Worm (Caenorhabditis elegans) whole organism, L4 larva: ENCODE measurements around the gene D1005.10.

Experiments
- F44E2.7 ChIP-seq: fragments of 200-800 bp; sonication (Bioruptor generic); IDR thresholded peaks from 2 replicates; pipeline ENCODE4 v2.1.2; 2022; ENCODE audit warnings: missing genetic modification characterization, missing compliant biosample characterization
- F49E8.2 ChIP-seq: sonication (generic microtip); optimal IDR thresholded peaks from 2 replicates; lab custom pipeline; 2016; ENCODE audit warnings: missing compliant biosample characterization, mild to moderate bottlenecking, missing genetic modification characterization, borderline replicate concordance
- R02D3.7 ChIP-seq: fragments of 150-350 bp; sonication (generic microtip); optimal IDR thresholded peaks from 3 replicates; lab custom pipeline; 2014; ENCODE audit warnings: missing biosample characterization, missing genetic modification characterization
- T20F7.1 ChIP-seq: fragments of 200-800 bp; sonication (Bioruptor generic); optimal IDR thresholded peaks from 2 replicates; lab custom pipeline; 2018; ENCODE audit warnings: mild to moderate bottlenecking, missing genetic modification characterization, missing compliant biosample characterization
- Y105C5A.15 ChIP-seq: fragments of 200-800 bp; sonication (Bioruptor generic); IDR thresholded peaks from 2 replicates; pipeline ENCODE4 v1.3.6; 2022; ENCODE audit warnings: missing genetic modification characterization, missing compliant biosample characterization
- Y5F2A.4 ChIP-seq: fragments of 200-800 bp; sonication (Bioruptor generic); optimal IDR thresholded peaks from 2 replicates; lab custom pipeline; 2018; ENCODE audit warnings: mild to moderate bottlenecking, missing genetic modification characterization, missing compliant biosample characterization
- ZK546.5 ChIP-seq, 2 experiments: sonication (generic microtip); optimal IDR thresholded peaks; 2 replicates each; lab custom pipeline; 2017; ENCODE audit warnings: missing biosample characterization in 2 of 2, missing genetic modification characterization in 2 of 2
- ceh-82 ChIP-seq: sonication (generic microtip); optimal IDR thresholded peaks from 2 replicates; lab custom pipeline; 2017; ENCODE audit warnings: missing biosample characterization, missing genetic modification characterization
- ces-1 ChIP-seq: fragments of 150-350 bp; sonication (generic microtip); optimal IDR thresholded peaks from 4 replicates; lab custom pipeline; 2014; ENCODE audit warnings: missing biosample characterization, missing genetic modification reagents, missing genetic modification characterization
- daf-16 ChIP-seq, 3 experiments: sonication (generic microtip); optimal IDR thresholded peaks; 2 replicates each; lab custom pipeline; 2016 to 2017; ENCODE audit warnings: missing genetic modification characterization in 3 of 3, missing genetic modification reagents in 3 of 3, mild to moderate bottlenecking in 2 of 3, missing compliant biosample characterization in 2 of 3, missing biosample characterization in 1 of 3, moderate library complexity in 1 of 3
- daf-8 ChIP-seq: fragments of 200-800 bp; sonication (Bioruptor generic); IDR thresholded peaks from 2 replicates; pipeline ENCODE4 v1.3.6; 2022; ENCODE audit warnings: missing genetic modification characterization, missing compliant biosample characterization
- dmd-6 ChIP-seq: fragments of 200-800 bp; sonication (Bioruptor generic); IDR thresholded peaks from 2 replicates; pipeline ENCODE4 v1.3.6; 2022; ENCODE audit warnings: missing genetic modification reagents, missing genetic modification characterization, missing compliant biosample characterization
- dmd-8 ChIP-seq: fragments of 200-800 bp; sonication (Bioruptor generic); IDR thresholded peaks from 2 replicates; pipeline ENCODE4 v1.3.6; 2022; ENCODE audit warnings: missing genetic modification characterization, missing compliant biosample characterization
- dpl-1 ChIP-seq: fragments of 150-350 bp; optimal IDR thresholded peaks from 2 replicates; lab custom pipeline; 2014; ENCODE audit warnings: missing biosample characterization, missing genetic modification reagents, missing genetic modification characterization
- egl-27 ChIP-seq: sonication (generic microtip); optimal IDR thresholded peaks from 3 replicates; lab custom pipeline; 2017; ENCODE audit warnings: missing biosample characterization, missing genetic modification reagents, missing genetic modification characterization
- egl-43 ChIP-seq: fragments of 200-800 bp; sonication (Bioruptor generic); IDR thresholded peaks from 2 replicates; pipeline ENCODE4 v1.3.6; 2022; ENCODE audit warnings: missing genetic modification reagents, missing genetic modification characterization, missing compliant biosample characterization
- gei-8 ChIP-seq: fragments of 200-800 bp; sonication (Bioruptor generic); optimal IDR thresholded peaks from 2 replicates; lab custom pipeline; 2018; ENCODE audit warnings: mild to moderate bottlenecking, missing genetic modification characterization, missing compliant biosample characterization
- hif-1 ChIP-seq, 2 experiments: sonication (generic microtip); optimal IDR thresholded peaks; 2 replicates each; lab custom pipeline; 2016 to 2017; ENCODE audit warnings: missing compliant biosample characterization in 2 of 2, missing genetic modification characterization in 2 of 2, missing genetic modification reagents in 2 of 2, missing genotype in 2 of 2, mild to moderate bottlenecking in 1 of 2
- hlh-11 ChIP-seq: fragments of 200-800 bp; sonication (Bioruptor generic); optimal IDR thresholded peaks from 2 replicates; lab custom pipeline; 2018; ENCODE audit warnings: mild to moderate bottlenecking, missing genetic modification characterization, missing compliant biosample characterization
- jun-1 ChIP-seq: fragments of 150-350 bp; optimal IDR thresholded peaks from 2 replicates; lab custom pipeline; 2014; ENCODE audit warnings: missing biosample characterization, missing genetic modification reagents, missing genetic modification characterization
- lim-7 ChIP-seq: fragments of 200-800 bp; sonication (Bioruptor generic); IDR thresholded peaks from 2 replicates; pipeline ENCODE4 v1.3.6; 2022; ENCODE audit warnings: missing genetic modification characterization, missing compliant biosample characterization
- lin-13 ChIP-seq: fragments of 150-350 bp; optimal IDR thresholded peaks from 2 replicates; lab custom pipeline; 2014; ENCODE audit warnings: missing biosample characterization, missing genetic modification reagents, missing genetic modification characterization
- lin-38 ChIP-seq: fragments of 200-800 bp; sonication (Bioruptor generic); IDR thresholded peaks from 2 replicates; pipeline ENCODE4 v1.3.6; 2022; ENCODE audit warnings: missing genetic modification reagents, missing genetic modification characterization, missing compliant biosample characterization
- lin-39 ChIP-seq: fragments of 150-350 bp; optimal IDR thresholded peaks from 2 replicates; lab custom pipeline; 2014; ENCODE audit warnings: missing biosample characterization, missing genetic modification reagents, missing genetic modification characterization
- mdl-1 ChIP-seq, 2 experiments: fragments of 150-350 bp in 1 of 2; sonication (generic microtip) in 1 of 2; optimal IDR thresholded peaks; 2 replicates each; lab custom pipeline; 2014 to 2017; ENCODE audit warnings: missing biosample characterization in 2 of 2, missing genetic modification characterization in 2 of 2
- nhr-10 ChIP-seq: fragments of 150-350 bp; optimal IDR thresholded peaks from 2 replicates; lab custom pipeline; 2014; ENCODE audit warnings: missing biosample characterization, missing genetic modification characterization
- nhr-102 ChIP-seq: sonication (generic microtip); optimal IDR thresholded peaks from 2 replicates; lab custom pipeline; 2016; ENCODE audit warnings: mild to moderate bottlenecking, missing genetic modification characterization, moderate library complexity, missing compliant biosample characterization
- nhr-28 ChIP-seq: fragments of 150-350 bp; optimal IDR thresholded peaks from 2 replicates; lab custom pipeline; 2014; ENCODE audit warnings: missing biosample characterization, missing genetic modification characterization
- nhr-6 ChIP-seq: fragments of 150-350 bp; optimal IDR thresholded peaks from 2 replicates; lab custom pipeline; 2014; ENCODE audit warnings: missing biosample characterization, missing genetic modification characterization
- nhr-76 ChIP-seq: fragments of 150-350 bp; optimal IDR thresholded peaks from 2 replicates; lab custom pipeline; 2014; ENCODE audit warnings: missing biosample characterization, missing genetic modification characterization
- pha-4 ChIP-seq, 2 experiments: fragments of 150-350 bp in 1 of 2; fragments of 200-800 bp in 1 of 2; sonication (Bioruptor generic) in 1 of 2; IDR thresholded peaks in 1 of 2; optimal IDR thresholded peaks in 1 of 2; 2 replicates each; pipeline versions ENCODE4 v1.3.6 to Lab custom; 2014 to 2022; ENCODE audit warnings: missing genetic modification characterization in 2 of 2, missing genetic modification reagents in 2 of 2, missing biosample characterization in 1 of 2, missing compliant biosample characterization in 1 of 2
- pqm-1 ChIP-seq: sonication (generic microtip); optimal IDR thresholded peaks from 2 replicates; lab custom pipeline; 2017; ENCODE audit warnings: missing biosample characterization, missing genetic modification characterization
- sdz-12 ChIP-seq: fragments of 200-800 bp; sonication (Bioruptor generic); optimal IDR thresholded peaks from 2 replicates; lab custom pipeline; 2018; ENCODE audit warnings: mild to moderate bottlenecking, missing genetic modification characterization, missing compliant biosample characterization
- set-16 ChIP-seq: fragments of 200-800 bp; sonication (Bioruptor generic); IDR thresholded peaks from 2 replicates; pipeline ENCODE4 v1.3.6; 2022; ENCODE audit warnings: missing genetic modification reagents, missing genetic modification characterization, missing compliant biosample characterization
- snpc-1.2 ChIP-seq: fragments of 200-800 bp; sonication (Bioruptor generic); IDR thresholded peaks from 2 replicates; pipeline ENCODE4 v1.3.6; 2022; ENCODE audit warnings: missing genetic modification reagents, missing genetic modification characterization, missing compliant biosample characterization
- spr-1 ChIP-seq: sonication (generic microtip); optimal IDR thresholded peaks from 2 replicates; lab custom pipeline; 2016; ENCODE audit warnings: mild to moderate bottlenecking, missing genetic modification characterization, missing compliant biosample characterization
- spr-3 ChIP-seq: fragments of 200-800 bp; sonication (Bioruptor generic); optimal IDR thresholded peaks from 2 replicates; lab custom pipeline; 2018; ENCODE audit warnings: mild to moderate bottlenecking, missing genetic modification characterization, missing compliant biosample characterization
- unc-130 ChIP-seq: sonication (generic microtip); optimal IDR thresholded peaks from 2 replicates; lab custom pipeline; 2016; ENCODE audit warnings: missing genetic modification reagents, missing genetic modification characterization, missing compliant biosample characterization
- unc-62 ChIP-seq, 3 experiments: fragments of 150-350 bp in 1 of 3; sonication (generic microtip); optimal IDR thresholded peaks in 2 of 3; peaks in 1 of 3; 1 replicate in 1 of 3; 2 replicates in 2 of 3; lab custom pipeline; 2014 to 2017; ENCODE audit warnings: missing biosample characterization in 3 of 3, missing genetic modification characterization in 3 of 3, missing genetic modification reagents in 3 of 3, missing genotype in 1 of 3
- vab-7 ChIP-seq: fragments of 200-800 bp; sonication (Bioruptor generic); IDR thresholded peaks from 2 replicates; pipeline ENCODE4 v1.3.6; 2022; ENCODE audit warnings: missing genetic modification reagents, missing genetic modification characterization, missing compliant biosample characterization
- ztf-7 ChIP-seq: fragments of 150-350 bp; optimal IDR thresholded peaks from 2 replicates; lab custom pipeline; 2014; ENCODE audit warnings: missing biosample characterization, missing genetic modification characterization

The D1005.10 gene

ce11 chrX:1502914-1503313 lies 16.9 kb upstream of the D1005.10 start:
- TF ChIP-seq set-16 (GFP tag; lab: Robert Waterston, UW) (peak; percentile 61), vab-7 (GFP tag; lab: Robert Waterston, UW) (no peak), egl-43 (GFP tag; lab: Robert Waterston, UW) (0 out of 2 replicates have a peak, but pooled peaks have one; percentile 50)

DNA sequence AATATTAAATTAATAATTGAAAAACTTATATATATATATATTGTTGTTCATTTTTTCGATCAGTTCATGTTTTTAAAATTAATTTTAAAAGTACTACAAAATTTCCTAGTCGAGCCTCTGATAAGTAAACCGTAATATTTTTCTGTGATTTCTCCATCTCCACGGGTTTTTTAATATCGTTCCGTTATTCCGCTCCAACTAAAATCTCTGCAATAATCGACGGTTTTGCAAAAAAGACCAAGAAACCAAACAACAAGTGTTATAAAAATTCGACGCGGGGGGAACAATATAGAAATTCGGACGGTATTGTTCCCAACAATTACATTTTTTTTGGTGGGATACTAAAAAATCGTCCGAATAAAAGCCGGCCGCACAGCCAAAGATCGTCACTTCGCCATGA lies 16.5 kb upstream of the D1005.10 start, which contains the start of gene F09E10.1:
Gene F09E10.1 (plus strand): TSS at position 301 of the 400 bp plus-strand sequence.
- TF ChIP-seq jun-1 (tag; lab: Kevin White, UChicago) (no peak), daf-16 (GFP tag; optimal IDR thresholded peaks at IDR 0.05; lab: Kevin White, UChicago) (no peak), daf-16 (tag; optimal IDR thresholded peaks at IDR 0.05; lab: Kevin White, UChicago) (no peak), unc-62 (GFP tag; optimal IDR thresholded peaks at IDR 0.05 in 1 of 2; lab: Kevin White, UChicago) (peak in 1 of 2 experiments; percentile 48), unc-62 (tag; optimal IDR thresholded peaks at IDR 0.05; lab: Kevin White, UChicago) (no peak)

DNA sequence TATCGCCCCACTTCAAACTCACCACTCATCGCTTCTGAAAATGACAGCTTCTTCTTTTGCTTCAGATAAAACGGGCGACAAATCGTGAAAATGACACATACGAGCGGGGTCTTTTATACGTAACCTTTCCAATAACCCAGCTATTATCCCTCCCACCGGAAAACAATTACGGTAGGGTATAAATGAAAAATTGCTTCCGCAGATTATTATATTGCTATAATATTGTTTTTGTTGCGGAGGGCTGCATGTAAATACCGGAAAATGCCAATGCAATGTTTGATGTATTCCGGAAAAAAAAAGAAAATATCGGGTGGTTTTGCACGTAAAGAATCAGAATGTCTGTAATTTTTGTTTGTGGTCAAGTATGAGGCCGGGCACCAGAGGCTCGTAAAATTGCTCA lies 15.8 kb upstream of the D1005.10 start, which contains the start of gene F09E10.7:
Gene F09E10.7 (minus strand): TSS at position 101 of the 400 bp plus-strand sequence.
- TF ChIP-seq snpc-1.2 (GFP tag; lab: Robert Waterston, UW) (no peak), F49E8.2 (tag; lab: Kevin White, UChicago) (no peak), sdz-12 (GFP tag; lab: Kevin White, UChicago) (no peak), ztf-7 (no peak), lin-13 (no peak), Y105C5A.15 (GFP tag; lab: Robert Waterston, UW) (no peak), nhr-76 (tag; lab: Kevin White, UChicago) (no peak), pha-4 (GFP tag; IDR thresholded peaks at IDR 0.05; lab: Robert Waterston, UW) (no peak), pha-4 (tag; optimal IDR thresholded peaks at IDR 0.05; lab: Kevin White, UChicago) (no peak), nhr-102 (tag; lab: Kevin White, UChicago) (no peak), nhr-28 (no peak), hlh-11 (no peak), mdl-1 (tag; optimal IDR thresholded peaks at IDR 0.05; lab: Kevin White, UChicago) (no peak), unc-130 (no peak), lin-39 (no peak), nhr-10 (tag; lab: Kevin White, UChicago) (no peak), daf-16 (GFP tag; optimal IDR thresholded peaks at IDR 0.05; lab: Kevin White, UChicago) (no peak), daf-16 (tag; optimal IDR thresholded peaks at IDR 0.05; lab: Kevin White, UChicago) (no peak), spr-1 (tag; lab: Kevin White, UChicago) (no peak), spr-3 (GFP tag; lab: Kevin White, UChicago) (no peak), pqm-1 (tag; lab: Kevin White, UChicago) (no peak)

ce11 chrX:1499499-1499898 lies 13.5 kb upstream of the D1005.10 start:
- TF ChIP-seq ceh-82 (tag; lab: Kevin White, UChicago) (no peak), Y5F2A.4 (GFP tag; lab: Kevin White, UChicago) (no peak)

- TF ChIP-seq R02D3.7 (tag; lab: Kevin White, UChicago) (no peak), gei-8 (GFP tag; lab: Kevin White, UChicago) (no peak), ZK546.5 (tag; optimal IDR thresholded peaks at IDR 0.05; lab: Kevin White, UChicago) (no peak), nhr-28 (no peak), dmd-8 (GFP tag; lab: Robert Waterston, UW) (no peak), lim-7 (GFP tag; lab: Robert Waterston, UW) (no peak), daf-8 (GFP tag; lab: Robert Waterston, UW) (no peak), F44E2.7 (GFP tag; lab: Robert Waterston, UW) (no peak), dpl-1 (GFP tag; lab: Kevin White, UChicago) (no peak), Y5F2A.4 (GFP tag; lab: Kevin White, UChicago) (no peak), egl-27 (no peak), set-16 (GFP tag; lab: Robert Waterston, UW) (no peak), hif-1 (tag; optimal IDR thresholded peaks at IDR 0.05; lab: Kevin White, UChicago) (no peak), dmd-6 (no peak), hlh-11 (no peak), nhr-6 (tag; lab: Kevin White, UChicago) (no peak), T20F7.1 (GFP tag; lab: Kevin White, UChicago) (no peak), lin-38 (no peak), nhr-102 (tag; lab: Kevin White, UChicago) (no peak), ces-1 (GFP tag; lab: Kevin White, UChicago) (no peak)
These were observed 11.6 kb upstream of the D1005.10 start, which contains the start of gene F09E10.6 for ce11 chrX:1497581-1497980. Gene F09E10.6 (minus strand): TSS chrX:1497681.
